Worm (Caenorhabditis elegans): ENCODE results near the gene C33H5.16.

DNA sequence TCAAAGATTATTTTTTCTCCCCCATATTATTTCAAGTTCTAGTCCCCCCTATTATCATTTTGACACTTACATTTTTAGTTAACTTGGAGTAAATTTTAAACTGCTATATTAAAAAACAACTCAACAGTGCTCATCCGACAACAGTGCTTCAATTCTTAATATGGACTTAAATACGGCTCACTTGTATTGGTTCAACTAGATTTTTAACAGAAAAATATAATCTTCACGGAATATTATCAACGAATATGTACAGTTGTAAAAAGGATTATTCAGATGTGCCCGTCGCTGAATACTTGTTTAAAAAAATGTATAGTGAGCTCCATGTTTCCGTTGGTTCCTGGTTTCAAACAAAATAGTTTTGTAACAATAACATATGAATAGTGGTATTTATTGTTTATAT lies 2.8 kb downstream of the C33H5.16 start:
- no peak; the same call in 1 of the 2 replicates for TF ChIP-seq F33H1.4 (GFP tag; IDR thresholded peaks at IDR 0.05)
- TF ChIP-seq efl-1 (GFP tag; optimal IDR thresholded peaks at IDR 0.05), result peak; percentile 41
- no peak for TF ChIP-seq dpl-1 (GFP tag; optimal IDR thresholded peaks at IDR 0.05)
- no peak for TF ChIP-seq ceh-27 (GFP tag; optimal IDR thresholded peaks at IDR 0.05)
- TF ChIP-seq cebp-1 (GFP tag; IDR thresholded peaks at IDR 0.05), result no peak
- no peak for TF ChIP-seq cebp-1 (tag; optimal IDR thresholded peaks at IDR 0.05)
- no peak for TF ChIP-seq aptf-2 (GFP tag; conservative IDR thresholded peaks at IDR 0.05)
- TF ChIP-seq ekl-4 (GFP tag; IDR thresholded peaks at IDR 0.05), result peak; percentile 82
- TF ChIP-seq hlh-12 (tag; optimal IDR thresholded peaks at IDR 0.05), result no peak
- peak; percentile 80 for TF ChIP-seq F49E8.2 (tag; optimal IDR thresholded peaks at IDR 0.05; ENCODE audit: insufficient read depth)
- peak; percentile 63 for TF ChIP-seq unc-130 (GFP tag; optimal IDR thresholded peaks at IDR 0.05)
- no peak for TF ChIP-seq ama-1 (optimal IDR thresholded peaks at IDR 0.05)
- TF ChIP-seq ama-1 (GFP tag; optimal IDR thresholded peaks at IDR 0.05), result peak in 1 of 2 experiments; percentile 94
- TF ChIP-seq nhr-120 (GFP tag; IDR thresholded peaks at IDR 0.05), result no peak
